Fruit fly (Drosophila melanogaster): Measurements from ENCODE around the gene caps.

DNA sequence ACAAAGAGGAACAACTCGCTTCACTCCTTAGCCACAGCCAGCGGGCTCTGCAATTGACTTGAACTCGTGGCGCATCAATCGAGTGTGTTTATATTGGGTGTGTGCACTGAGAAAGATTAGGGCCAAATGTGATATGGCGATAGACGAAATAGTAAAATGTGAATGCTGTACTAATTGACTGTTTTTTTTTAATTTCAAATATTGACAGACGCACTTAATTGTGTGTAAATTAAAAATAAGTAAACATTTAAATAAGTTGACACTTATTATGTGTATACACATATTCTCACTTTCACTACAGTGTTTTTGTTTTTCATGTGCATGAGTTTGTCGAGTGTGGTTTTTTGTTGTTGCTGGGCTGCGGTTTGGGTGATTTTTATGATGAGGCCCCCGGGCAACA lies 15.1 kb upstream of the caps start:
- TF ChIP-seq CG1620 (GFP tag; optimal IDR thresholded peaks at IDR 0.05) = no peak
- TF ChIP-seq cnc (optimal IDR thresholded peaks at IDR 0.05) = no peak
- TF ChIP-seq CG12768 (GFP tag; optimal IDR thresholded peaks at IDR 0.05) = no peak
- TF ChIP-seq CG7101 (tag; optimal IDR thresholded peaks at IDR 0.05) = no peak
- no peak for TF ChIP-seq kay (GFP tag; ENCODE audit: borderline replicate concordance)
- no peak for TF ChIP-seq pad (GFP tag; optimal IDR thresholded peaks at IDR 0.05)
- TF ChIP-seq toe (GFP tag; optimal IDR thresholded peaks at IDR 0.05) = no peak
- no peak for TF ChIP-seq cic (GFP tag; optimal IDR thresholded peaks at IDR 0.05)
- TF ChIP-seq bab1 (GFP tag; optimal IDR thresholded peaks at IDR 0.05) = no peak
- TF ChIP-seq CG5204 (GFP tag; optimal IDR thresholded peaks at IDR 0.05) = no peak
- TF ChIP-seq Hr96 (GFP tag; optimal IDR thresholded peaks at IDR 0.05) = no peak
- TF ChIP-seq CG11617 (GFP tag; optimal IDR thresholded peaks at IDR 0.05) = no peak
- TF ChIP-seq CG7045 (GFP tag; optimal IDR thresholded peaks at IDR 0.05) = no peak
- TF ChIP-seq Clk (GFP tag; optimal IDR thresholded peaks at IDR 0.05) = no peak
